Fruit fly (Drosophila melanogaster): Measurements from ENCODE around the gene CG46468.
A peak's percentile ranks its signal among the peaks of the same experiment; 100 is the strongest.

The CG46468 gene

dm6 chr2L:9539988-9540573, 25.2 kb downstream of the CG46468 start, which contains the start of gene CG17855 (continued):
- TF ChIP-seq sens (GFP tag) (peak; percentile 14), CG17568 (GFP tag; optimal IDR thresholded peaks at IDR 0.05) (no peak), E2f2 (GFP tag; IDR thresholded peaks at IDR 0.05) (peak; percentile 63), CG8765 (GFP tag; IDR thresholded peaks at IDR 0.05) (no peak), CG7745 (tag; optimal IDR thresholded peaks at IDR 0.05) (no peak), rib (GFP tag; IDR thresholded peaks at IDR 0.05) (no peak), tll (GFP tag; optimal IDR thresholded peaks at IDR 0.05) (no peak), gsb (GFP tag; IDR thresholded peaks at IDR 0.05) (no peak), Ravus (GFP tag; IDR thresholded peaks at IDR 0.05) (no peak), Hmr (GFP tag; optimal IDR thresholded peaks at IDR 0.05) (no peak), CG12236 (GFP tag; optimal IDR thresholded peaks at IDR 0.05) (no peak), CG18262 (tag; optimal IDR thresholded peaks at IDR 0.05) (no peak), pzg (GFP tag; optimal IDR thresholded peaks at IDR 0.05) (peak; percentile 39), Dek (tag; optimal IDR thresholded peaks at IDR 0.05) (peak; percentile 6), Deaf1 (tag; optimal IDR thresholded peaks at IDR 0.05) (no peak), B-H1 (GFP tag; IDR thresholded peaks at IDR 0.05) (no peak), run (tag; optimal IDR thresholded peaks at IDR 0.05) (no peak), CG11085 (GFP tag; IDR thresholded peaks at IDR 0.05) (no peak), lbe (GFP tag; optimal IDR thresholded peaks at IDR 0.05) (no peak), CG2889 (GFP tag; IDR thresholded peaks at IDR 0.05) (no peak), vnd (GFP tag; IDR thresholded peaks at IDR 0.05; ENCODE audit: partially characterized antibody) (no peak), ttk (GFP tag; IDR thresholded peaks at IDR 0.05) (no peak), slp2 (GFP tag; optimal IDR thresholded peaks at IDR 0.05) (no peak), crol (GFP tag; IDR thresholded peaks at IDR 0.05) (no peak), bowl (GFP tag; IDR thresholded peaks at IDR 0.05) (no peak), Dp (GFP tag; optimal IDR thresholded peaks at IDR 0.05) (peak; percentile 56), Nf-YB (GFP tag; optimal IDR thresholded peaks at IDR 0.05) (no peak), CG17328 (GFP tag; IDR thresholded peaks at IDR 0.05) (no peak), hth (optimal IDR thresholded peaks at IDR 0.05) (no peak), tup (GFP tag; optimal IDR thresholded peaks at IDR 0.05) (no peak), CG9215 (GFP tag; IDR thresholded peaks at IDR 0.05) (no peak), bsh (GFP tag; optimal IDR thresholded peaks at IDR 0.05) (no peak), CG13287 (GFP tag; IDR thresholded peaks at IDR 0.05; ENCODE audit: partially characterized antibody) (peak; percentile 33; the same call in 1 of the 2 replicates), crc (GFP tag; optimal IDR thresholded peaks at IDR 0.05) (no peak), psq (GFP tag; optimal IDR thresholded peaks at IDR 0.05) (no peak), slou (GFP tag; optimal IDR thresholded peaks at IDR 0.05) (no peak), CG15514 (GFP tag; optimal IDR thresholded peaks at IDR 0.05) (peak; percentile 59), CG11093 (GFP tag; IDR thresholded peaks at IDR 0.05) (no peak), mirr (GFP tag; optimal IDR thresholded peaks at IDR 0.05) (no peak), CG2199 (GFP tag; IDR thresholded peaks at IDR 0.05) (no peak; the same call in 2 of the 3 replicates), CG4820 (GFP tag; optimal IDR thresholded peaks at IDR 0.05) (no peak), D19A (tag; optimal IDR thresholded peaks at IDR 0.05) (no peak), CG15601 (tag; optimal IDR thresholded peaks at IDR 0.05) (no peak), CG5180 (GFP tag; optimal IDR thresholded peaks at IDR 0.05) (no peak), vvl (GFP tag; IDR thresholded peaks at IDR 0.05) (no peak), Dref (GFP tag; IDR thresholded peaks at IDR 0.05) (peak; percentile 43), CG7839 (tag; optimal IDR thresholded peaks at IDR 0.05) (no peak), ase (GFP tag; IDR thresholded peaks at IDR 0.05) (no peak), CG3281 (GFP tag; optimal IDR thresholded peaks at IDR 0.05) (no peak), az2 (GFP tag; optimal IDR thresholded peaks at IDR 0.05) (no peak), CG1647 (GFP tag; optimal IDR thresholded peaks at IDR 0.05) (no peak)
